Fruit fly (Drosophila melanogaster): ENCODE results near the gene CG31809.

CG31809 gene

DNA sequence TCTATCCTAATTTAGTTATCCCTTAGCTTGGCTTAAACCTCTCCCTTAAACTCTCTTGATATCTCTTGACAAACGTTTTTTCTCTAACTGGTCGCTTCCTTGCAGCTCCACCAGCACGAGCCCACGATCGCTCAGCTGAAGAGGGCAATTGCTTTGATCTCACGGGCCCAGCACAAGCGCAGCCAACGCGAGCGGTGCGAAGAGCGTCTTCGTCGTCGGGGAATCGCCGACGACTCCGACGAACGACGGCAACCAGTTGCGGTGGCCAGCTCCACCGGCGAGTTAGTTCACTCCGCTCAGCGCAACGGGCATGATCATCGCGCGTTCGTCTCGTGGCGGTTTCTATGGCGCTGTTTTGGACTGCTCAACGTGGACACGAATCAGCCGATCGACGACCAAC is 22.4 kb upstream of the CG31809 start:
- TF ChIP-seq psq (optimal IDR thresholded peaks at IDR 0.05) (no peak), usp (GFP tag; optimal IDR thresholded peaks at IDR 0.05) (no peak), EcR (GFP tag; optimal IDR thresholded peaks at IDR 0.05) (no peak), pan (optimal IDR thresholded peaks at IDR 0.05) (no peak), CG8478 (optimal IDR thresholded peaks at IDR 0.05) (no peak), Dll (optimal IDR thresholded peaks at IDR 0.05) (no peak)

DNA sequence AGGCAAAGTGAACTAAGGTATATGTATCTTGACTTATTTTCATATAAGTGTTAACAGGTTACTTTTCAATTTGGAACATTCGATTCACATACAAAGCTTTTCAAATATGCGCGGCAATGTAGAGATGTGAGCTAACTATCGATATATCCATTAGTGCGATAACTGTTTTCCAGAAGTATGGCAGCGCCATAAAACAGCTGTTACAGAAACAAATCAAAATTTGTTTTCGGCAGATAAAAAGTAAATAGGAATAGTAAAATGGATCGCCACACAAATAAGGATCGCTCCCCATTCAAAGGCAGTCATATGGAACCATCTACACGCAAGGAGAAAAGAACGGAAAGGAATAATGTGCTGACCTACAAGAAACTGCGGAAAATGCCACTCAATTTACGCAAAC is 20.8 kb upstream of the CG31809 start, which contains the start of the genes CG32832, CG31743 and CG34313:
CG32832 (minus strand) TSS at position 3 of the 400 bp plus-strand sequence.
CG31743 (plus strand) TSS at position 230 of the 400 bp plus-strand sequence.
CG34313 (plus strand) TSS at position 230 of the 400 bp plus-strand sequence.
- TF ChIP-seq psq (optimal IDR thresholded peaks at IDR 0.05) (no peak), usp (GFP tag; optimal IDR thresholded peaks at IDR 0.05) (no peak), Dll (optimal IDR thresholded peaks at IDR 0.05) (no peak), pan (optimal IDR thresholded peaks at IDR 0.05) (no peak), EcR (GFP tag; optimal IDR thresholded peaks at IDR 0.05) (no peak)

DNA sequence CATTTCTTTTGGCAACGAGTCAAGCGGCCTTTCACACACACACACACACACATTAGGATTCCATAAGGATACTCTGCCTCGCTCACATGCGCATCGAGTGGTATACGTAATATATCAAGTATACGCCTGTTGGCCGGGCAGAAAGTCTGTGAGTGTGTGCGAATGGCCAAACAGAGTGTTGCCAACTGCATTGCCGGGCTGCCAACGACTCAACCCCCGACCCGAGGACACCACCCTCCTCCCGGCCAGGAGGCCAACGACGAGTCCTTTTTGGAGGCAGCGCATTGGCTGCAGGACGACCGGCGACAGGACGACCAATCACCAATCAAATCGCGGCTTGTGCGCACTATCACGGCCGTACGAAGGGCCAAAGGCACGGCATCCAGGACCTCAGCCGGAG is 19.2 kb upstream of the CG31809 start:
- TF ChIP-seq EcR (GFP tag; optimal IDR thresholded peaks at IDR 0.05) = no peak
- no peak for TF ChIP-seq usp (GFP tag; optimal IDR thresholded peaks at IDR 0.05)
- TF ChIP-seq Dll (optimal IDR thresholded peaks at IDR 0.05) = no peak
- no peak for TF ChIP-seq psq (optimal IDR thresholded peaks at IDR 0.05)

DNA sequence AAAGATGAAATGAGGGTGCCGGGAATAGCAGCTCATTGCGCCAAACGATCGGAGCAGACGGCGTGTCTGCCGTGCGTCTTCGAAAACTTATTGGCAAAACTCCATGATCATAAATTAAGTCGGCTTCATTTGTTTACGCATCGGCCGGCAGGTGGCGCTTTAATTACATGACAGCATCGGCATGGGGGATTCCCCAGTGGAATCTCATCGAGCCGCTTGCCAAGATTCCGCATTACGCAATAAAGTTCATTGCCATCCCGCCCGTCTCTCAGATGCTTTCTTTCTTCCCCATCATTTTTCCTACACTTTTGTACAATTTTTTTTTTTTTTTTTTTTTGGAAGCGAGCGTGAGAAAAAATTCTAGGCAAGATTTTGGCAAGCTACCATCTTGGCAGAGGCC is 18.0 kb upstream of the CG31809 start:
- TF ChIP-seq usp (GFP tag; optimal IDR thresholded peaks at IDR 0.05) = no peak
- no peak for TF ChIP-seq EcR (GFP tag; optimal IDR thresholded peaks at IDR 0.05)
- TF ChIP-seq Dll (optimal IDR thresholded peaks at IDR 0.05) = no peak
- no peak for TF ChIP-seq psq (optimal IDR thresholded peaks at IDR 0.05)
- TF ChIP-seq pan (optimal IDR thresholded peaks at IDR 0.05) = no peak
- no peak for TF ChIP-seq CG8478 (optimal IDR thresholded peaks at IDR 0.05)

DNA sequence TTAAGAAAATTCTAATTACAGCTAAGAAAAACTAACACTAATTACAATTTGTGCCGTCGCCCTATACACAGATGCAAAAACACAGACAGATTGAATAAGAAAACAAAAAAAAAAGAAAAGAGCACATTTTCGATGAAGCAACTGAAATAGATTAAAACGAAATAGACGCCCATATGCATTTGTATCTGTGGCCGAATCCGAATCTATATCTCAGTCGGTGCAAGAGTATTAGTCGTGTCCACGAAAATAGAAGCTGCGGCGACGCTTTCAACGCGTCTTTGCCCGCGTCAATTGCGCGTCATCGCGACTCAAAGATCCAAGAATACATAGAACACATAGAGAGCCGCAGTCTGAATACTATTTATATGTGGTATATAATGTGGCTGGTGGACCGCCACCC is 16.4 kb upstream of the CG31809 start:
- TF ChIP-seq psq (optimal IDR thresholded peaks at IDR 0.05) (no peak), Dll (optimal IDR thresholded peaks at IDR 0.05) (no peak), CG8478 (optimal IDR thresholded peaks at IDR 0.05) (no peak), usp (GFP tag; optimal IDR thresholded peaks at IDR 0.05) (no peak), EcR (GFP tag; optimal IDR thresholded peaks at IDR 0.05) (no peak), pan (optimal IDR thresholded peaks at IDR 0.05) (no peak)

DNA sequence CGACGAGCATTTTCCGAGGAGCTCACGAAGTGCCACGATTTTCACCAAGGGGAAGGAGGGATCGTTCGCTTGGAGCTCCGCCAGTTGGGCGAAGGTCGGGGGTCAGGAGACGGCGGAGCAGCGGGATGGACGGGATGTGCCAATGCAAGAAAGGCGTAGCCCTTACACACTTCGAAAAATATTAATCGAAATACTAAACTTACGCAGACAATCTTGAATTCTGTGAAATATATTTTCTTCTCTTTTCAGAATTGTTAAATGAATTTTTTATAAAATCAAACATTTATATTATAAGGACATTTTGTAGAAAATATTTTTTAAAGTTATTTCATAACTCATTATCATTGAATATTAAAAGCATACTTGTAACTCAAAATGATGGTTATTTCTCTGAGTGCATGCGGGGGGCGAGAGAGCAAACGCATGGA is 10.4 kb upstream of the CG31809 start:
- TF ChIP-seq psq (optimal IDR thresholded peaks at IDR 0.05) = no peak
- TF ChIP-seq EcR (GFP tag; optimal IDR thresholded peaks at IDR 0.05) = no peak
- TF ChIP-seq usp (GFP tag; optimal IDR thresholded peaks at IDR 0.05) = no peak
- no peak for TF ChIP-seq CG8478 (optimal IDR thresholded peaks at IDR 0.05)
- no peak for TF ChIP-seq pan (optimal IDR thresholded peaks at IDR 0.05)
- no peak for TF ChIP-seq Dll (optimal IDR thresholded peaks at IDR 0.05)

DNA sequence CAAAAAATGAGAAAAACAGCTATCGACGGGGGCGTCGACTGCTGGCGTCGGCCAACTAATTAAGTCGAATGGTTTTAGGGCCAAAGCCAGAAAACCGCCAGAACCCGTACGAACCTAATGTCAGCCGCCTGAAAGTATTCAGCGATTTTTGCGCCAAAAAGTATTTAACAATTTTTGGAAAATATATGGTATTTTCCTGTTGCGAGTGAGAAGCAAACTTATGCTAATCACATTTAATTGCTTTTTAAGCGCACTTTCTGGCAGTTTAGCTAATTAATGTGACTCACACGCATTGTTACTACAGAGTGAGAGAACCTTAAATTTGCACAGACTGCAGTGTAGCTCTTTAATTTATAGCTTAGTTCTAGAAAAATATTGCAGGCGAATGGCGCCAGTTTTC is 4.0 kb upstream of the CG31809 start:
- no peak for TF ChIP-seq psq (optimal IDR thresholded peaks at IDR 0.05)

DNA sequence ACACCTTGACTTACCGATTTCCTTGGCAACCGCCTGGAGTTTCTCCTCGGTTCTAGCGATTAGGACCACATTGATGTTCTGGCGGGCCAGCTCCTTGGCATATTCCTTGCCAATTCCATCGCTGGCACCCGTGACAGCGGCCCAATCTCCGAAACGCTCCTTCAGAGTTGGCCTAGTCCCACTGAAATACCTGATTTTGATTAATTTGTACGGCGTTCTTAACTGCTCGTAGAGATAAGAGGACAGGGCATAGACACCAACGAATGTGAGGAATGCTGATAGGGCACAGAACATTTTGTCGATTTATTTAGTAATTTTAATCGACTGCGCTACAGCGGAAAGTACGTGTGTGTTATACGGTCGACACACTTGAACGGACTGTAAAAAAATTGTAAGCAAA is 2.6 kb upstream of the CG31809 start, which contains the start of gene CG6012:
CG6012 (minus strand) TSS at position 364 of the 400 bp plus-strand sequence.
- TF ChIP-seq EcR (GFP tag; optimal IDR thresholded peaks at IDR 0.05) (no peak), usp (GFP tag; optimal IDR thresholded peaks at IDR 0.05) (no peak), Dll (optimal IDR thresholded peaks at IDR 0.05) (no peak), pan (optimal IDR thresholded peaks at IDR 0.05) (no peak), psq (optimal IDR thresholded peaks at IDR 0.05) (no peak), CG8478 (optimal IDR thresholded peaks at IDR 0.05) (no peak)

DNA sequence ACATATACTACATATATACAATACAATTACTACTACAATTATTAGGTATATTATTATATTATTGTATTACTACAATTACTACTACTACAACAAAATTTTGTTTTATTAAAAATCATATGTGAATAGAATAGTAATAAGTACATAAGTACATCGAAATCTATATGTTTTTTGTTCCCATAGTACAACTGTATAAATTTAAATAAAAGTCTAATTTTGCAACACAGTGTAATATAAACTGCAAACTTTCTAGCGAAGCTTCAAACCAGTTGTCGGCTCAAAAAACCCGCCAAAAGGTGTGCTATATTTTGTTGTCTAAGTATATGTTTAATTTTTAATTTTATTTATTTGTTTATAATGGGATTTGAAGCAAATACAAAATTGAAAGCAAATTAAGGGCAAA is 1.1 kb upstream of the CG31809 start:
- no peak for TF ChIP-seq pan (optimal IDR thresholded peaks at IDR 0.05)
- no peak for TF ChIP-seq usp (GFP tag; optimal IDR thresholded peaks at IDR 0.05)
- no peak for TF ChIP-seq psq (optimal IDR thresholded peaks at IDR 0.05)
- TF ChIP-seq EcR (GFP tag; optimal IDR thresholded peaks at IDR 0.05) = no peak
- TF ChIP-seq CG8478 (optimal IDR thresholded peaks at IDR 0.05) = no peak
- no peak for TF ChIP-seq Dll (optimal IDR thresholded peaks at IDR 0.05)

DNA sequence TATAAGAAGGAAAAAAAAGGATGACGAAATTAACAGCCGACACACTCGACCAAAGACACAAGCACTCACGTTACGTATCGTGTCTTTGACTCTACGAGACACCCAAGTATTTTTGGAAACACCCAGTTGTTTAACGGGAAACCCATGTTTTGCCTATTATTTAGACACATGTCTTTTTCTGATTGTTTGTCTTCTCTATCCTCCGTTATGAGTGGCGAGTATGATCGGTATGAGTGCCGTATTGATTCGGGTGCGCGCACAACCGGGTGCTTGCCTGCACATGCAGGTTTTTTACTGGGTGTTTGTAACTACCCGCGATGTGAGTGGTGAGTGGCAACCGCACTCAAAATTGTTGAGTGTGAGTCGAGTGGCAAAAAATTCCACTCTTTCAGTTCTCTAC is 589 bp upstream of the CG31809 start:
- no peak for TF ChIP-seq CG8478 (optimal IDR thresholded peaks at IDR 0.05)
- TF ChIP-seq psq (optimal IDR thresholded peaks at IDR 0.05) = no peak
- peak; percentile 57 for TF ChIP-seq pan (optimal IDR thresholded peaks at IDR 0.05)

DNA sequence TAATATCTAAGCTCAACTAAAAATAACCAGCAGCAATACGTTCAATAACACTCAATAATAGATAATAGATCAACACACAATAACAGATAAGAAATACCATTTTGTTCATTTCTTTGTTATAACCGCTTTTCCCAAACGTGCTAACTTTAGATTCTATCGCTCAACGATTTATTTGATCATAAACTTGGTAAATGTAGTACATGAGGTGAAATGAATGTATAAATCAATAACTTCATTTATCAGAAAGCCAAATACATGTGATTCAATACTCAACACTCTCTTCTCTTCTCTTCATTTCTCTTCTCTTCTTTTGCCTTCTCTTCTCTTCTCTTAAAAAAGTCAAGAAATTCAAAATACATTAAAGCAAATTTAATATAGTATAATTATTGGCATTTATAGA is 849 bp downstream of the CG31809 start:
- no peak for TF ChIP-seq Dll (optimal IDR thresholded peaks at IDR 0.05)
- no peak for TF ChIP-seq pan (optimal IDR thresholded peaks at IDR 0.05)
- TF ChIP-seq psq (optimal IDR thresholded peaks at IDR 0.05) = no peak
- TF ChIP-seq CG8478 (optimal IDR thresholded peaks at IDR 0.05) = no peak
- TF ChIP-seq EcR (GFP tag; optimal IDR thresholded peaks at IDR 0.05) = no peak
- no peak for TF ChIP-seq usp (GFP tag; optimal IDR thresholded peaks at IDR 0.05)

DNA sequence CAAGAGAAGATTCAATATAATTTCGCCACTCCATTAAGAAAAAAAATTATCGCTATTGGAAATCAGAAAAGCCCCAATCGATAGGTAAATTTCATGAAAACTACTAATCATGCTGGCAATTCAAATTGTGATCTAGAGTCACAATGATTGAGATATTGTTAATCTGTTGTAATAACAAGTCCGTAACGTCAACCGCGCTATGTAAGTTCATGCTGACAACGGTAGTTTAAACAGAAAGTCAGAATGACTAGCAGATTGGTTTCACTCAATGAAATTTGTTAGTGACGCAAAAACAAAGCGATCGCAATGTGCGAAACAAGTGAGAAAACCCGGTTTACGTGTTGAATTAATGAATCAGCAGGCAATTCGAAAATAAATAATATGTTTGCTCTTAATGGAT is 1.4 kb downstream of the CG31809 start:
- TF ChIP-seq CG8478 (optimal IDR thresholded peaks at IDR 0.05) (no peak), psq (optimal IDR thresholded peaks at IDR 0.05) (no peak), usp (GFP tag; optimal IDR thresholded peaks at IDR 0.05) (no peak), EcR (GFP tag; optimal IDR thresholded peaks at IDR 0.05) (no peak)

DNA sequence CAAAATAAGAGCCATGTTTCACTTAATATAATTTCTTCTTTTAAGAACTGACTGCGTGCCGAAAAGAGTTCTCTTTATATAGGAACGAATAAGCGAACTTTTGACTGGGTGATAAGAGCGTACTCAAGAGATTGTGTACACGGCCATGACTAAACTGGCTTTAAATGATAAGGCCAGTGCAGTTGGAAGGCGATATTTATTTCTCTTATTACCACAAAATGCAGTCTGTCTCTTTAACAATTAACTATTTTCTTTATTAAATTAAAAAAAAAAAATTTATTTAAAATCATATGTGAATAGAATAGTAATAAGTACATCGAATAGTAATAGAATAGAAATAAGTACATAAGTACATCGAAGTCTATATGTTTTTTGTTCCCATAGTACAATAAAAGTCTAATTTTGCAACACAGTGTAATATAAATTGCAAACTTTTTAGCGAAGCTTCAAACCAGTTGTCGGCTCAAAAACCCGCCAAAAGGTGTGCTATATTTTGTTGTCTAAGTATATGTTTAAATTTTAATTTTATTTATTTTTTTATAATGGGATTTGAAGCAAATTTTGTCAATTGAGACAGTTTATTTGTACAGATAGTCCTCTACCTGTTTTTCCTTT is 6.1 kb downstream of the CG31809 start, which contains the start of gene CG31810:
CG31810 (minus strand) TSS at position 51 of the 615 bp plus-strand sequence.
- TF ChIP-seq Dll (optimal IDR thresholded peaks at IDR 0.05) = no peak
- TF ChIP-seq pan (optimal IDR thresholded peaks at IDR 0.05) = no peak
- no peak for TF ChIP-seq EcR (GFP tag; optimal IDR thresholded peaks at IDR 0.05)
- no peak for TF ChIP-seq usp (GFP tag; optimal IDR thresholded peaks at IDR 0.05)
- TF ChIP-seq psq (optimal IDR thresholded peaks at IDR 0.05) = no peak
- no peak for TF ChIP-seq CG8478 (optimal IDR thresholded peaks at IDR 0.05)

Data from whole organism.